Worm (Caenorhabditis elegans): ENCODE results near the gene C49G7.13.

ce11 chrV:4004577-4004976 is 31.3 kb upstream of the C49G7.13 start:
- TF ChIP-seq nhr-12 (tag; optimal IDR thresholded peaks at IDR 0.05) (no peak), ceh-82 (tag; optimal IDR thresholded peaks at IDR 0.05) (no peak), nhr-11 (tag; optimal IDR thresholded peaks at IDR 0.05) (no peak), nhr-28 (tag; optimal IDR thresholded peaks at IDR 0.05) (no peak), egl-27 (tag; optimal IDR thresholded peaks at IDR 0.05) (no peak), nhr-67 (tag; optimal IDR thresholded peaks at IDR 0.05) (no peak), zag-1 (tag; optimal IDR thresholded peaks at IDR 0.05) (no peak), egl-5 (tag; optimal IDR thresholded peaks at IDR 0.05) (no peak), pqm-1 (tag; optimal IDR thresholded peaks at IDR 0.05) (no peak), fos-1 (tag; optimal IDR thresholded peaks at IDR 0.05) (no peak), lsy-12 (tag; optimal IDR thresholded peaks at IDR 0.05) (no peak), mdl-1 (tag; optimal IDR thresholded peaks at IDR 0.05) (no peak), pha-4 (tag; optimal IDR thresholded peaks at IDR 0.05) (no peak)
